Worm (Caenorhabditis elegans) whole organism, L3 larva: ENCODE measurements around the gene fbxl-4.

ENCODE experiments used
- ama-1 ChIP-seq: fragments of 150-350 bp; optimal IDR thresholded peaks from 2 replicates; lab custom pipeline; 2018
- ceh-16 ChIP-seq: sonication (generic microtip); optimal IDR thresholded peaks from 2 replicates; lab custom pipeline; 2017; ENCODE audit warnings: missing biosample characterization, missing genetic modification characterization
- fos-1 ChIP-seq: fragments of 150-350 bp; optimal IDR thresholded peaks from 2 replicates; lab custom pipeline; 2014; ENCODE audit warnings: missing biosample characterization, missing genetic modification characterization
- lin-39 ChIP-seq: fragments of 150-350 bp; optimal IDR thresholded peaks from 2 replicates; lab custom pipeline; 2018; ENCODE audit warnings: missing biosample characterization, missing genetic modification reagents, missing genetic modification characterization
- nhr-11 ChIP-seq: fragments of 150-350 bp; optimal IDR thresholded peaks from 2 replicates; lab custom pipeline; 2014; ENCODE audit warnings: missing biosample characterization, missing genetic modification characterization
- pqm-1 ChIP-seq: fragments of 150-350 bp; optimal IDR thresholded peaks from 2 replicates; lab custom pipeline; 2017; ENCODE audit warnings: missing biosample characterization, missing genetic modification characterization, inconsistent platforms
- unc-62 ChIP-seq: fragments of 150-350 bp; sonication (generic microtip); optimal IDR thresholded peaks from 4 replicates; lab custom pipeline; 2014; ENCODE audit warnings: missing biosample characterization, missing genetic modification reagents, missing genetic modification characterization
- zag-1 ChIP-seq: fragments of 150-350 bp; optimal IDR thresholded peaks from 2 replicates; lab custom pipeline; 2014; ENCODE audit warnings: missing biosample characterization, missing genetic modification characterization
- ztf-11 ChIP-seq: fragments of 150-350 bp; optimal IDR thresholded peaks from 2 replicates; lab custom pipeline; 2014; ENCODE audit warnings: missing biosample characterization, missing genetic modification characterization

- TF ChIP-seq nhr-11 (tag; lab: Kevin White, UChicago) (no peak), ceh-16 (tag; lab: Kevin White, UChicago) (no peak), lin-39 (no peak), ztf-11 (tag; lab: Kevin White, UChicago) (no peak), ama-1 (no peak), unc-62 (GFP tag; lab: Kevin White, UChicago) (no peak), pqm-1 (tag; lab: Kevin White, UChicago) (no peak), fos-1 (tag; lab: Kevin White, UChicago) (no peak), zag-1 (tag; lab: Kevin White, UChicago) (no peak)
These were observed 42.8 kb downstream of the fbxl-4 start, which contains the start of gene aexr-2 for ce11 chrX:6631437-6631836.
